Worm (Caenorhabditis elegans) whole organism, young adult: Measurements from ENCODE around the gene sra-32.

Experiments used
- B0261.1 ChIP-seq: sonication (generic microtip); optimal IDR thresholded peaks from 2 replicates; lab custom pipeline; 2016; ENCODE audit warnings: mild to moderate bottlenecking, missing genetic modification characterization, moderate library complexity, missing compliant biosample characterization
- B0336.3 ChIP-seq: fragments of 200-800 bp; sonication (Bioruptor generic); IDR thresholded peaks from 2 replicates; pipeline ENCODE4 v1.3.6; 2022; ENCODE audit warnings: missing genetic modification characterization, missing compliant biosample characterization
- C06A6.2 ChIP-seq: fragments of 200-800 bp; sonication (Bioruptor generic); conservative IDR thresholded peaks from 2 replicates; pipeline ENCODE4 v1.3.6; 2022; ENCODE audit warnings: missing genetic modification characterization, missing compliant biosample characterization
- D2030.7 ChIP-seq: fragments of 200-800 bp; sonication (Bioruptor generic); IDR thresholded peaks from 2 replicates; pipeline ENCODE4 v1.3.6; 2022; ENCODE audit warnings: missing genetic modification reagents, missing genetic modification characterization, missing compliant biosample characterization
- F33H1.4 ChIP-seq: fragments of 200-800 bp; sonication (Bioruptor generic); IDR thresholded peaks from 2 replicates; pipeline ENCODE4 v1.3.6; 2022; ENCODE audit warnings: missing genetic modification reagents, missing genetic modification characterization, missing compliant biosample characterization
- Y56A3A.18 ChIP-seq: fragments of 200-800 bp; sonication (Bioruptor generic); IDR thresholded peaks from 2 replicates; pipeline ENCODE4 v1.3.6; 2022; ENCODE audit warnings: missing genetic modification reagents, missing genetic modification characterization, missing compliant biosample characterization
- ama-1 ChIP-seq, 3 experiments: fragments of 150-350 bp in 1 of 3; sonication (generic microtip) in 2 of 3; optimal IDR thresholded peaks; 2 replicates each; lab custom pipeline; 2014 to 2018; ENCODE audit warnings: missing biosample characterization in 2 of 3, missing genetic modification characterization in 2 of 3, missing genetic modification reagents in 2 of 3
- aptf-2 ChIP-seq: fragments of 200-800 bp; sonication (Bioruptor generic); conservative IDR thresholded peaks from 2 replicates; pipeline ENCODE4 v1.3.6; 2022; ENCODE audit warnings: missing genetic modification reagents, missing genetic modification characterization, missing compliant biosample characterization
- attf-5 ChIP-seq: fragments of 200-800 bp; sonication (Bioruptor generic); optimal IDR thresholded peaks from 2 replicates; lab custom pipeline; 2018; ENCODE audit warnings: mild to moderate bottlenecking, missing genetic modification characterization, missing compliant biosample characterization
- bed-2 ChIP-seq: fragments of 200-800 bp; sonication (Bioruptor generic); IDR thresholded peaks from 2 replicates; pipeline ENCODE4 v1.3.6; 2022; ENCODE audit warnings: missing genetic modification reagents, missing genetic modification characterization, missing compliant biosample characterization
- cebp-1 ChIP-seq, 2 experiments: fragments of 200-800 bp in 1 of 2; sonication (Bioruptor generic) in 1 of 2; sonication (generic microtip) in 1 of 2; IDR thresholded peaks in 1 of 2; optimal IDR thresholded peaks in 1 of 2; 2 replicates each; pipeline versions ENCODE4 v1.3.6 to Lab custom; 2017 to 2022; ENCODE audit warnings: missing compliant biosample characterization in 2 of 2, missing genetic modification characterization in 2 of 2, mild to moderate bottlenecking in 1 of 2, missing genetic modification reagents in 1 of 2, moderate library complexity in 1 of 2
- ceh-100 ChIP-seq: fragments of 200-800 bp; sonication (Bioruptor generic); IDR thresholded peaks from 2 replicates; pipeline ENCODE4 v1.3.6; 2022; ENCODE audit warnings: missing genetic modification reagents, missing genetic modification characterization, missing compliant biosample characterization
- ceh-27 ChIP-seq: fragments of 200-800 bp; sonication (Bioruptor generic); optimal IDR thresholded peaks from 2 replicates; lab custom pipeline; 2018; ENCODE audit warnings: mild to moderate bottlenecking, missing genetic modification characterization, moderate library complexity, missing compliant biosample characterization
- ceh-79 ChIP-seq: sonication (generic microtip); optimal IDR thresholded peaks from 2 replicates; lab custom pipeline; 2017; ENCODE audit warnings: mild to moderate bottlenecking, missing genetic modification characterization, missing compliant biosample characterization
- ceh-91 ChIP-seq: fragments of 200-800 bp; sonication (Bioruptor generic); IDR thresholded peaks from 2 replicates; pipeline ENCODE4 v1.3.6; 2022; ENCODE audit warnings: missing genetic modification reagents, missing genetic modification characterization, missing compliant biosample characterization
- die-1 ChIP-seq: sonication (generic microtip); optimal IDR thresholded peaks from 2 replicates; lab custom pipeline; 2016; ENCODE audit warnings: missing genotype, mild to moderate bottlenecking, missing genetic modification characterization, missing compliant biosample characterization
- dox-1 ChIP-seq: fragments of 200-800 bp; sonication (Bioruptor generic); IDR thresholded peaks from 2 replicates; pipeline ENCODE4 v1.3.6; 2022; ENCODE audit warnings: missing genetic modification reagents, missing genetic modification characterization, missing compliant biosample characterization
- egl-44 ChIP-seq: fragments of 200-800 bp; sonication (Bioruptor generic); IDR thresholded peaks from 2 replicates; pipeline ENCODE4 v1.3.6; 2022; ENCODE audit warnings: missing genetic modification reagents, missing genetic modification characterization, missing compliant biosample characterization
- ets-4 ChIP-seq: fragments of 200-800 bp; sonication (Bioruptor generic); optimal IDR thresholded peaks from 2 replicates; lab custom pipeline; 2018; ENCODE audit warnings: mild to moderate bottlenecking, missing genetic modification characterization, missing compliant biosample characterization
- hlh-12 ChIP-seq: sonication (generic microtip); optimal IDR thresholded peaks from 2 replicates; lab custom pipeline; 2016; ENCODE audit warnings: missing genetic modification characterization, missing compliant biosample characterization
- hmg-20 ChIP-seq: fragments of 200-800 bp; sonication (Bioruptor generic); IDR thresholded peaks from 2 replicates; pipeline ENCODE4 v1.3.6; 2022; ENCODE audit warnings: missing genetic modification reagents, missing genetic modification characterization, missing compliant biosample characterization
- lag-1 ChIP-seq: fragments of 200-800 bp; sonication (Bioruptor generic); IDR thresholded peaks from 2 replicates; pipeline ENCODE4 v1.3.6; 2022; ENCODE audit warnings: missing genetic modification reagents, missing genetic modification characterization, missing compliant biosample characterization
- lin-26 ChIP-seq: fragments of 200-800 bp; sonication (Bioruptor generic); IDR thresholded peaks from 2 replicates; pipeline ENCODE4 v1.3.6; 2022; ENCODE audit warnings: missing genetic modification reagents, missing genetic modification characterization, missing compliant biosample characterization
- lsl-1 ChIP-seq: fragments of 200-800 bp; sonication (Bioruptor generic); optimal IDR thresholded peaks from 2 replicates; lab custom pipeline; 2018; ENCODE audit warnings: mild to moderate bottlenecking, missing genetic modification characterization, moderate library complexity, missing compliant biosample characterization
- madf-6 ChIP-seq: fragments of 200-800 bp; sonication (Bioruptor generic); IDR thresholded peaks from 2 replicates; pipeline ENCODE4 v1.3.6; 2022; ENCODE audit warnings: missing genetic modification reagents, missing genetic modification characterization, missing compliant biosample characterization
- nfyb-1 ChIP-seq: fragments of 200-800 bp; sonication (Bioruptor generic); IDR thresholded peaks from 2 replicates; pipeline ENCODE4 v1.3.6; 2022; ENCODE audit warnings: missing genetic modification reagents, missing genetic modification characterization, missing compliant biosample characterization
- nhr-80 ChIP-seq: sonication (generic microtip); optimal IDR thresholded peaks from 2 replicates; lab custom pipeline; 2016; ENCODE audit warnings: missing genetic modification characterization, missing compliant biosample characterization
- nhr-90 ChIP-seq: sonication (generic microtip); optimal IDR thresholded peaks from 2 replicates; lab custom pipeline; 2016; ENCODE audit warnings: missing genotype, mild to moderate bottlenecking, missing genetic modification characterization, missing compliant biosample characterization
- repo-1 ChIP-seq: sonication (generic microtip); optimal IDR thresholded peaks from 2 replicates; lab custom pipeline; 2017; ENCODE audit warnings: mild to moderate bottlenecking, missing genetic modification characterization, missing compliant biosample characterization
- rpc-1 ChIP-seq, 2 experiments: fragments of 150-350 bp in 1 of 2; sonication (generic microtip) in 1 of 2; optimal IDR thresholded peaks; 2 replicates each; lab custom pipeline; 2014 to 2018; ENCODE audit warnings: missing biosample characterization in 1 of 2, missing genetic modification characterization in 1 of 2, missing genetic modification reagents in 1 of 2, missing genotype in 1 of 2
- sea-2 ChIP-seq: fragments of 200-800 bp; sonication (Bioruptor generic); IDR thresholded peaks from 2 replicates; pipeline ENCODE4 v1.3.6; 2022; ENCODE audit warnings: missing genetic modification characterization, missing compliant biosample characterization
- snpc-1.3 ChIP-seq: sonication (generic microtip); optimal IDR thresholded peaks from 2 replicates; lab custom pipeline; 2017; ENCODE audit warnings: missing genetic modification characterization, mild to moderate bottlenecking, missing compliant biosample characterization, antibody characterized with exemption, moderate library complexity, missing genotype, missing genetic modification reagents; ENCODE audit not compliant: insufficient read depth
- snpc-3.4 ChIP-seq: sonication (generic microtip); optimal IDR thresholded peaks from 2 replicates; lab custom pipeline; 2017; ENCODE audit warnings: missing genetic modification characterization, mild to moderate bottlenecking, missing compliant biosample characterization, antibody characterized with exemption, moderate library complexity, missing genotype, missing genetic modification reagents
- tbp1 ChIP-seq: fragments of 200-800 bp; sonication (Bioruptor generic); optimal IDR thresholded peaks from 2 replicates; lab custom pipeline; 2018; ENCODE audit warnings: mild to moderate bottlenecking, missing genetic modification characterization, missing compliant biosample characterization
- tlf-1 ChIP-seq: fragments of 200-800 bp; sonication (Bioruptor generic); optimal IDR thresholded peaks from 2 replicates; lab custom pipeline; 2018; ENCODE audit warnings: mild to moderate bottlenecking, missing genetic modification characterization, missing compliant biosample characterization
- xnd-1 ChIP-seq: sonication (generic microtip); optimal IDR thresholded peaks from 2 replicates; lab custom pipeline; 2016; ENCODE audit warnings: missing genotype, missing genetic modification reagents, missing genetic modification characterization, missing compliant biosample characterization
- zfh-2 ChIP-seq: fragments of 200-800 bp; sonication (Bioruptor generic); conservative IDR thresholded peaks from 2 replicates; pipeline ENCODE4 v1.3.6; 2022; ENCODE audit warnings: missing genetic modification reagents, missing genetic modification characterization, missing compliant biosample characterization
- zim-3 ChIP-seq: sonication (generic microtip); optimal IDR thresholded peaks from 2 replicates; lab custom pipeline; 2017; ENCODE audit warnings: mild to moderate bottlenecking, missing genetic modification characterization, moderate library complexity, missing compliant biosample characterization
- ztf-18 ChIP-seq: sonication (generic microtip); optimal IDR thresholded peaks from 2 replicates; lab custom pipeline; 2016; ENCODE audit warnings: missing genotype, mild to moderate bottlenecking, missing genetic modification characterization, missing compliant biosample characterization

The sra-32 gene

DNA sequence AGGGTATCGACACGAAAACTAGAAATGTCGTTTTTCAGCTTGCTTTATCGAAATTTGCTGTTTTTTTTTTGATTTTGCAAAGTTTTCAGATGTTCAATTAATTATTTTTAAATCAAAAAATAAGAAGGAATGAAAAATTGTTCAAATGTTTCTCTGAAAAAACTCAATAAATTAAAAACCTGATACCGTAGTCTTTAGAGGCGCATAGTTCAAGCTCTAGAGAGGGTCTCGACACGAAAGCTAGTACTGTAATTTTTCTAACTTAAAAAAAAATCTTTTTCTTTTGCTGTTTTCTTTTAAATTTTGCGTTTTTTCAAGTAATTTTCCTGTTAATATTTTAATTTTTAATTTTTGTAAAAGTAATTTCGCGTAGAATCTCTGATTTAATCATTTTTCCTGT, 34.5 kb upstream of the sra-32 start (continued):
- TF ChIP-seq cebp-1 (GFP tag; IDR thresholded peaks at IDR 0.05; lab: Robert Waterston, UW): no peak
- no peak for TF ChIP-seq cebp-1 (tag; optimal IDR thresholded peaks at IDR 0.05; lab: Kevin White, UChicago)
- TF ChIP-seq zim-3 (tag; lab: Kevin White, UChicago): no peak
- no peak for TF ChIP-seq zfh-2 (GFP tag; lab: Robert Waterston, UW)
- no peak for TF ChIP-seq hlh-12 (tag; lab: Kevin White, UChicago)
- TF ChIP-seq tbp1: no peak
- no peak for TF ChIP-seq repo-1 (tag; lab: Kevin White, UChicago)
- no peak for TF ChIP-seq aptf-2 (GFP tag; lab: Robert Waterston, UW)
- TF ChIP-seq tlf-1: no peak

DNA sequence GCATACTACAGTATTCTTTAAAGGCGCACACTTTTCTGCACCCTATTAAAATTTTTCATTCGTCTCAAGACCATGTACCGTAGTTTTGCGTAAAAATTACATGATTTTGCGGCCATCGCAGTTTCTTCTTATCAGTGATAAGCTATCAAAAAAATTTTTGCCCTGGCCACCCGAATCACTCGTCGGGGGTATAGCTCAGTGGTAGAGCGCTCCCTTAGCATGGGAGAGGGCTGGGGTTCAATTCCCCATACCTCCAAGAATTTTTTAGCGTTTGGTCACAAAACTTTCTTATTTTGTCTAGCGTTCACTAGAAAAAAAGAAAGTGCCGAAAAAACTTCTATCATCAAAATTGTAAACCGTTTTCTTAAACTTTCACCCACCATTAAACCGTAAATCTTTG, 33.4 kb upstream of the sra-32 start:
- TF ChIP-seq hmg-20 (GFP tag; lab: Robert Waterston, UW) (no peak), xnd-1 (tag; lab: Kevin White, UChicago) (peak; percentile 17), lsl-1 (GFP tag; lab: Kevin White, UChicago) (peak; percentile 58), B0261.1 (tag; lab: Kevin White, UChicago) (peak; percentile 73), attf-5 (GFP tag; lab: Kevin White, UChicago) (peak; percentile 7), C06A6.2 (GFP tag; lab: Robert Waterston, UW) (no peak), ceh-100 (GFP tag; lab: Robert Waterston, UW) (0 out of 2 replicates have a peak, but pooled peaks have one; percentile 18), repo-1 (tag; lab: Kevin White, UChicago) (peak; percentile 23), madf-6 (peak; percentile 42; the same call in 1 of the 2 replicates), ceh-79 (tag; lab: Kevin White, UChicago) (no peak), ets-4 (GFP tag; lab: Kevin White, UChicago) (no peak), dox-1 (GFP tag; lab: Robert Waterston, UW) (peak; percentile 25; the same call in 1 of the 2 replicates), ztf-18 (tag; lab: Kevin White, UChicago) (peak; percentile 25), nhr-90 (tag; lab: Kevin White, UChicago) (peak; percentile 46), ceh-91 (GFP tag; lab: Robert Waterston, UW) (0 out of 2 replicates have a peak, but pooled peaks have one; percentile 27), Y56A3A.18 (GFP tag; lab: Robert Waterston, UW) (peak; percentile 33; the same call in 1 of the 2 replicates), nhr-80 (tag; lab: Kevin White, UChicago) (peak; percentile 36), die-1 (tag; lab: Kevin White, UChicago) (peak; percentile 67), ceh-27 (GFP tag; lab: Kevin White, UChicago) (no peak), nfyb-1 (GFP tag; lab: Robert Waterston, UW) (peak; percentile 59; the same call in 1 of the 2 replicates), tbp1 (peak; percentile 87), B0336.3 (GFP tag; lab: Robert Waterston, UW) (0 out of 2 replicates have a peak, but pooled peaks have one; percentile 22), D2030.7 (GFP tag; lab: Robert Waterston, UW) (peak; percentile 17; the same call in 1 of the 2 replicates), sea-2 (GFP tag; lab: Robert Waterston, UW) (no peak), lin-26 (GFP tag; lab: Robert Waterston, UW) (peak; percentile 77), ama-1 (optimal IDR thresholded peaks at IDR 0.05; lab: Kevin White, UChicago) (no peak), ama-1 (GFP tag; optimal IDR thresholded peaks at IDR 0.05; lab: Kevin White, UChicago) (peak in 1 of 2 experiments; percentile 12), bed-2 (GFP tag; lab: Robert Waterston, UW) (no peak), F33H1.4 (GFP tag; lab: Robert Waterston, UW) (peak; percentile 45), snpc-1.3 (peak; percentile 16), snpc-3.4 (tag; lab: Kevin White, UChicago) (peak; percentile 51), lag-1 (GFP tag; lab: Robert Waterston, UW) (no peak), rpc-1 (optimal IDR thresholded peaks at IDR 0.05; lab: Kevin White, UChicago) (peak; percentile 55), rpc-1 (tag; optimal IDR thresholded peaks at IDR 0.05; lab: Kevin White, UChicago) (peak; percentile 82), egl-44 (0 out of 2 replicates have a peak, but pooled peaks have one; percentile 22)
- TF ChIP-seq, all 124 proteins: peak for 25
